Worm (Caenorhabditis elegans) whole organism, young adult: ENCODE measurements around the gene ZK643.2.

ENCODE experiments used
- B0261.1 ChIP-seq: sonication (generic microtip); optimal IDR thresholded peaks from 2 replicates; lab custom pipeline; 2016; ENCODE audit warnings: mild to moderate bottlenecking, missing genetic modification characterization, moderate library complexity, missing compliant biosample characterization
- B0336.3 ChIP-seq: fragments of 200-800 bp; sonication (Bioruptor generic); IDR thresholded peaks from 2 replicates; pipeline ENCODE4 v1.3.6; 2022; ENCODE audit warnings: missing genetic modification characterization, missing compliant biosample characterization
- C06A6.2 ChIP-seq: fragments of 200-800 bp; sonication (Bioruptor generic); conservative IDR thresholded peaks from 2 replicates; pipeline ENCODE4 v1.3.6; 2022; ENCODE audit warnings: missing genetic modification characterization, missing compliant biosample characterization
- D2030.7 ChIP-seq: fragments of 200-800 bp; sonication (Bioruptor generic); IDR thresholded peaks from 2 replicates; pipeline ENCODE4 v1.3.6; 2022; ENCODE audit warnings: missing genetic modification reagents, missing genetic modification characterization, missing compliant biosample characterization
- F23B12.7 ChIP-seq: sonication (generic microtip); optimal IDR thresholded peaks from 2 replicates; lab custom pipeline; 2017; ENCODE audit warnings: missing genetic modification characterization, mild to moderate bottlenecking, missing compliant biosample characterization, antibody characterized with exemption, moderate library complexity; ENCODE audit not compliant: insufficient read depth
- F33H1.4 ChIP-seq: fragments of 200-800 bp; sonication (Bioruptor generic); IDR thresholded peaks from 2 replicates; pipeline ENCODE4 v1.3.6; 2022; ENCODE audit warnings: missing genetic modification reagents, missing genetic modification characterization, missing compliant biosample characterization
- F39B2.1 ChIP-seq: fragments of 200-800 bp; sonication (Bioruptor generic); IDR thresholded peaks from 2 replicates; pipeline ENCODE4 v1.3.6; 2022; ENCODE audit warnings: missing genetic modification reagents, missing genetic modification characterization, missing compliant biosample characterization
- F49E8.2 ChIP-seq: sonication (generic microtip); optimal IDR thresholded peaks from 3 replicates; lab custom pipeline; 2017; ENCODE audit warnings: missing genetic modification characterization, mild to moderate bottlenecking, missing compliant biosample characterization, antibody characterized with exemption, moderate library complexity; ENCODE audit not compliant: insufficient read depth
- K12H6.12 ChIP-seq: fragments of 200-800 bp; sonication (Bioruptor generic); optimal IDR thresholded peaks from 2 replicates; lab custom pipeline; 2018; ENCODE audit warnings: mild to moderate bottlenecking, missing genetic modification characterization, missing compliant biosample characterization
- Y56A3A.18 ChIP-seq: fragments of 200-800 bp; sonication (Bioruptor generic); IDR thresholded peaks from 2 replicates; pipeline ENCODE4 v1.3.6; 2022; ENCODE audit warnings: missing genetic modification reagents, missing genetic modification characterization, missing compliant biosample characterization
- ZK185.1 ChIP-seq: sonication (generic microtip); optimal IDR thresholded peaks from 2 replicates; lab custom pipeline; 2016; ENCODE audit warnings: mild to moderate bottlenecking, missing genetic modification characterization, missing compliant biosample characterization; ENCODE audit not compliant: poor library complexity, severe bottlenecking
- aptf-3 ChIP-seq: fragments of 200-800 bp; sonication (Bioruptor generic); IDR thresholded peaks from 2 replicates; pipeline ENCODE4 v1.3.6; 2022; ENCODE audit warnings: missing genetic modification characterization, missing compliant biosample characterization
- cebp-1 ChIP-seq, 2 experiments: fragments of 200-800 bp in 1 of 2; sonication (Bioruptor generic) in 1 of 2; sonication (generic microtip) in 1 of 2; IDR thresholded peaks in 1 of 2; optimal IDR thresholded peaks in 1 of 2; 2 replicates each; pipeline versions ENCODE4 v1.3.6 to Lab custom; 2017 to 2022; ENCODE audit warnings: missing compliant biosample characterization in 2 of 2, missing genetic modification characterization in 2 of 2, mild to moderate bottlenecking in 1 of 2, missing genetic modification reagents in 1 of 2, moderate library complexity in 1 of 2
- ceh-100 ChIP-seq: fragments of 200-800 bp; sonication (Bioruptor generic); IDR thresholded peaks from 2 replicates; pipeline ENCODE4 v1.3.6; 2022; ENCODE audit warnings: missing genetic modification reagents, missing genetic modification characterization, missing compliant biosample characterization
- ceh-27 ChIP-seq: fragments of 200-800 bp; sonication (Bioruptor generic); optimal IDR thresholded peaks from 2 replicates; lab custom pipeline; 2018; ENCODE audit warnings: mild to moderate bottlenecking, missing genetic modification characterization, moderate library complexity, missing compliant biosample characterization
- ceh-40 ChIP-seq: fragments of 200-800 bp; sonication (Bioruptor generic); IDR thresholded peaks from 2 replicates; pipeline ENCODE4 v1.3.6; 2022; ENCODE audit warnings: missing genetic modification characterization, missing compliant biosample characterization
- ceh-58 ChIP-seq: fragments of 200-800 bp; sonication (Bioruptor generic); IDR thresholded peaks from 2 replicates; pipeline ENCODE4 v1.3.6; 2022; ENCODE audit warnings: missing genetic modification characterization, missing compliant biosample characterization
- chd-7 ChIP-seq: sonication (generic microtip); optimal IDR thresholded peaks from 2 replicates; lab custom pipeline; 2016; ENCODE audit warnings: mild to moderate bottlenecking, missing genetic modification characterization, moderate library complexity, missing compliant biosample characterization
- dox-1 ChIP-seq: fragments of 200-800 bp; sonication (Bioruptor generic); IDR thresholded peaks from 2 replicates; pipeline ENCODE4 v1.3.6; 2022; ENCODE audit warnings: missing genetic modification reagents, missing genetic modification characterization, missing compliant biosample characterization
- efl-1 ChIP-seq: fragments of 150-350 bp; optimal IDR thresholded peaks from 2 replicates; lab custom pipeline; 2014; ENCODE audit warnings: missing biosample characterization, missing genetic modification reagents, missing genetic modification characterization
- egrh-3 ChIP-seq: fragments of 200-800 bp; sonication (Bioruptor generic); IDR thresholded peaks from 2 replicates; pipeline ENCODE4 v1.3.6; 2022; ENCODE audit warnings: missing genetic modification reagents, missing genetic modification characterization, missing compliant biosample characterization
- lag-1 ChIP-seq: fragments of 200-800 bp; sonication (Bioruptor generic); IDR thresholded peaks from 2 replicates; pipeline ENCODE4 v1.3.6; 2022; ENCODE audit warnings: missing genetic modification reagents, missing genetic modification characterization, missing compliant biosample characterization
- let-526 ChIP-seq: fragments of 200-800 bp; sonication (Bioruptor generic); IDR thresholded peaks from 2 replicates; pipeline ENCODE4 v1.3.6; 2022; ENCODE audit warnings: missing genetic modification reagents, missing genetic modification characterization, missing compliant biosample characterization
- lin-40 ChIP-seq: sonication (generic microtip); optimal IDR thresholded peaks from 2 replicates; lab custom pipeline; 2016; ENCODE audit warnings: missing genetic modification characterization, mild to moderate bottlenecking, missing compliant biosample characterization, missing genotype, missing genetic modification reagents
- lin-54 ChIP-seq: fragments of 200-800 bp; sonication (Bioruptor generic); optimal IDR thresholded peaks from 2 replicates; lab custom pipeline; 2018; ENCODE audit warnings: mild to moderate bottlenecking, missing genetic modification characterization, missing compliant biosample characterization
- madf-3 ChIP-seq: fragments of 200-800 bp; sonication (Bioruptor generic); IDR thresholded peaks from 2 replicates; pipeline ENCODE4 v1.3.6; 2022; ENCODE audit warnings: missing genetic modification reagents, missing genetic modification characterization, missing compliant biosample characterization
- madf-6 ChIP-seq: fragments of 200-800 bp; sonication (Bioruptor generic); IDR thresholded peaks from 2 replicates; pipeline ENCODE4 v1.3.6; 2022; ENCODE audit warnings: missing genetic modification reagents, missing genetic modification characterization, missing compliant biosample characterization
- mcd-1 ChIP-seq: fragments of 200-800 bp; sonication (Bioruptor generic); IDR thresholded peaks from 2 replicates; pipeline ENCODE4 v1.3.6; 2022; ENCODE audit warnings: missing genetic modification reagents, missing genetic modification characterization, missing compliant biosample characterization
- nfya-2 ChIP-seq: fragments of 200-800 bp; sonication (Bioruptor generic); IDR thresholded peaks from 2 replicates; pipeline ENCODE4 v1.3.6; 2022; ENCODE audit warnings: missing genetic modification reagents, missing genetic modification characterization, missing compliant biosample characterization
- nhr-120 ChIP-seq: fragments of 200-800 bp; sonication (Bioruptor generic); IDR thresholded peaks from 2 replicates; pipeline ENCODE4 v1.3.6; 2022; ENCODE audit warnings: missing genetic modification characterization, missing compliant biosample characterization
- nhr-179 ChIP-seq: sonication (generic microtip); optimal IDR thresholded peaks from 2 replicates; lab custom pipeline; 2016; ENCODE audit warnings: mild to moderate bottlenecking, missing genetic modification characterization, missing compliant biosample characterization
- nhr-80 ChIP-seq: sonication (generic microtip); optimal IDR thresholded peaks from 2 replicates; lab custom pipeline; 2016; ENCODE audit warnings: missing genetic modification characterization, missing compliant biosample characterization
- snpc-1.1 ChIP-seq: sonication (generic microtip); optimal IDR thresholded peaks from 2 replicates; lab custom pipeline; 2017; ENCODE audit warnings: missing genetic modification characterization, mild to moderate bottlenecking, missing compliant biosample characterization, antibody characterized with exemption, moderate library complexity, missing genotype, missing genetic modification reagents; ENCODE audit not compliant: insufficient read depth
- snpc-1.3 ChIP-seq: sonication (generic microtip); optimal IDR thresholded peaks from 2 replicates; lab custom pipeline; 2017; ENCODE audit warnings: missing genetic modification characterization, mild to moderate bottlenecking, missing compliant biosample characterization, antibody characterized with exemption, moderate library complexity, missing genotype, missing genetic modification reagents; ENCODE audit not compliant: insufficient read depth
- tbp1 ChIP-seq: fragments of 200-800 bp; sonication (Bioruptor generic); optimal IDR thresholded peaks from 2 replicates; lab custom pipeline; 2018; ENCODE audit warnings: mild to moderate bottlenecking, missing genetic modification characterization, missing compliant biosample characterization
- unc-130 ChIP-seq: sonication (generic microtip); optimal IDR thresholded peaks from 2 replicates; lab custom pipeline; 2016; ENCODE audit warnings: missing genetic modification reagents, missing genetic modification characterization, missing compliant biosample characterization
- unc-62 ChIP-seq: fragments of 150-350 bp; optimal IDR thresholded peaks from 2 replicates; lab custom pipeline; 2014; ENCODE audit warnings: missing biosample characterization, missing genetic modification reagents, missing genetic modification characterization
- zfh-2 ChIP-seq: fragments of 200-800 bp; sonication (Bioruptor generic); conservative IDR thresholded peaks from 2 replicates; pipeline ENCODE4 v1.3.6; 2022; ENCODE audit warnings: missing genetic modification reagents, missing genetic modification characterization, missing compliant biosample characterization
- ztf-22 ChIP-seq: fragments of 200-800 bp; sonication (Bioruptor generic); optimal IDR thresholded peaks from 2 replicates; lab custom pipeline; 2018; ENCODE audit warnings: mild to moderate bottlenecking, missing genetic modification characterization, moderate library complexity, missing compliant biosample characterization
- ztf-26 ChIP-seq: sonication (generic microtip); optimal IDR thresholded peaks from 2 replicates; lab custom pipeline; 2017; ENCODE audit warnings: missing genetic modification characterization, missing compliant biosample characterization
- ztf-3 ChIP-seq: fragments of 200-800 bp; sonication (Bioruptor generic); optimal IDR thresholded peaks from 2 replicates; lab custom pipeline; 2018; ENCODE audit warnings: mild to moderate bottlenecking, missing genetic modification characterization, missing compliant biosample characterization

Gene ZK643.2

ce11 chrIII:8971255-8972020 lies 15.1 kb downstream of the ZK643.2 start, which contains the start of the genes eif-3.D and R08D7.4 (continued):
- TF ChIP-seq ztf-26 (tag; lab: Kevin White, UChicago): no peak
- TF ChIP-seq lin-40 (tag; lab: Kevin White, UChicago): peak; percentile 38
- no peak for TF ChIP-seq B0261.1 (tag; lab: Kevin White, UChicago)
- TF ChIP-seq nhr-80 (tag; lab: Kevin White, UChicago): peak; percentile 29
- TF ChIP-seq snpc-1.1: no peak
- TF ChIP-seq snpc-1.3 (tag; lab: Kevin White, UChicago): peak; percentile 33
- TF ChIP-seq efl-1 (GFP tag; lab: Kevin White, UChicago): peak; percentile 3
- no peak for TF ChIP-seq chd-7 (tag; lab: Kevin White, UChicago)
- peak; percentile 30 for TF ChIP-seq F23B12.7 (tag; lab: Kevin White, UChicago)
- TF ChIP-seq F33H1.4 (GFP tag; lab: Robert Waterston, UW): peak; percentile 48
- TF ChIP-seq ceh-58 (GFP tag; lab: Robert Waterston, UW): no peak
- TF ChIP-seq F49E8.2 (tag; lab: Kevin White, UChicago): peak; percentile 6
- TF ChIP-seq mcd-1 (GFP tag; lab: Robert Waterston, UW): peak; percentile 42
- no peak for TF ChIP-seq cebp-1 (GFP tag; IDR thresholded peaks at IDR 0.05; lab: Robert Waterston, UW)
- peak; percentile 51 for TF ChIP-seq cebp-1 (tag; optimal IDR thresholded peaks at IDR 0.05; lab: Kevin White, UChicago)
- TF ChIP-seq unc-130 (GFP tag; lab: Kevin White, UChicago): no peak
- TF ChIP-seq D2030.7 (GFP tag; lab: Robert Waterston, UW): peak; percentile 25; the same call in 1 of the 2 replicates
- TF ChIP-seq ceh-100: no peak
- TF ChIP-seq madf-6 (GFP tag; lab: Robert Waterston, UW): peak; percentile 38; the same call in 1 of the 2 replicates
- peak; percentile 70 for TF ChIP-seq dox-1
- TF ChIP-seq ceh-27 (GFP tag; lab: Kevin White, UChicago): peak; percentile 35
- TF ChIP-seq, all 124 proteins: peak for 24

DNA sequence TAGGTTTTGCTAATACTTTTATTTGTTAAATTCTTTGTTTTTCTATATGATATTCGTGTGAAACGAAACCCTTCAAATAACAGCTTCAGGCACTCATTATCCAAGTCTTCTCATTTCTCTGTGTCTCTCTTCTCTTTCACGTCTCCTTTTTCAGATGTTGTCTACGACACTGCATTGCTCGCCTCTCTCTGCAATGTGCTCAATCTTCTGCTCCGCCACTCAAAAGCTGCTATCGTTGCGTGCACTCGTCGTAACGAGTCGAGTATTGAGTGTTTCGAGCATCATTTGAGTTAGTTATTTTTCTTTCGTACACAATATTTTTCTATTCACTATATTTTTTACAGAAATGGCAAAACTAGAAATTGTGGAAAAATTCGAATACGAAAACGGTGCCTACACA lies 16.8 kb downstream of the ZK643.2 start:
- TF ChIP-seq tbp1 (no peak), ceh-27 (GFP tag; lab: Kevin White, UChicago) (peak; percentile 55)

DNA sequence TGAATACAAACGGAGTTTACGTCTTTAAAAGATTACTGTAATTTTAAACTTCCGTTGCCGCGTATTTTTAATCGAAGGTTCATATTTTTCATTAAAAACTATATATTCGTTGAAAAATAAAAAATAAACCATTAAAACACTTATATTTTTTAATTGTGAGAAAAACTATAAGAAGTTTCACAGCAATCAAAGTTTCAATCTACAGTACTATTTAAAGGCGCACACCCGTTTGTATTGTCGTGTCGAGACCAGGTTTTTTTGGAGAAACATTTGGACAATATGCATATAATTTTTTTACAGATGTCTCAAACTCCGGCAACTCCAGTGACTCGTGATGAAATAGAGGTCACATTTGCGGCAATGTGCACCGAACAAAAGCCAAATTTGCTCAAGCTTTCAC lies 17.5 kb downstream of the ZK643.2 start, which contains the start of gene R08D7.5:
TSS of gene R08D7.5 (plus strand) at position 301 of the 400 bp plus-strand sequence.
- TF ChIP-seq snpc-1.3 (tag; lab: Kevin White, UChicago) (no peak), lin-54 (GFP tag; lab: Kevin White, UChicago) (no peak), egrh-3 (GFP tag; lab: Robert Waterston, UW) (no peak), K12H6.12 (tag; lab: Kevin White, UChicago) (no peak), ztf-3 (GFP tag; lab: Kevin White, UChicago) (no peak), B0336.3 (GFP tag; lab: Robert Waterston, UW) (no peak), madf-3 (GFP tag; lab: Robert Waterston, UW) (no peak), ceh-40 (no peak), F39B2.1 (no peak)

DNA sequence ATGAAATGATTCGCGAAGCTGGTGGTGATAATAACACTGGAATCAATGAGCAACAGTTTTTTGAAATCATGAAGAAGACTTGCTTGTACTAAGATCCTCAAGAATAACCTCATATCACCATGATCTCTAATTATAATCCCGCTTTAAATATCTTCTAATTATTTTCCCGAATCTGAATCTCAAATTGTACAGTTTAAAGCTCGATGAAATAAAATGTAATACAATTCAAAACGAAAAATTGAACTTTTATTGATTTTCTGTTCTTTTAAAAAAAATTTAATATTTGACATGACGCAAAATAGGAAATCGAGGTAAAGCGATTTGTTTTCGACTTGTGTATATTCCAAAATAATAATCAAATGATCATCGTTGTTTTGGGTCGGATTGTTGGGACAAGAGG lies 18.5 kb downstream of the ZK643.2 start:
- TF ChIP-seq nhr-120 (GFP tag; lab: Robert Waterston, UW): 0 out of 2 replicates have a peak, but pooled peaks have one; percentile 26
- TF ChIP-seq ZK185.1 (tag; lab: Kevin White, UChicago): no peak
- no peak for TF ChIP-seq let-526 (GFP tag; lab: Robert Waterston, UW)
- TF ChIP-seq egrh-3 (GFP tag; lab: Robert Waterston, UW): no peak
- TF ChIP-seq aptf-3 (GFP tag; lab: Robert Waterston, UW): no peak
- no peak for TF ChIP-seq ztf-22 (GFP tag; lab: Kevin White, UChicago)
- TF ChIP-seq madf-3 (GFP tag; lab: Robert Waterston, UW): peak; percentile 81; the same call in 1 of the 2 replicates
- no peak for TF ChIP-seq zfh-2 (GFP tag; lab: Robert Waterston, UW)
- no peak for TF ChIP-seq lag-1
- TF ChIP-seq nhr-179 (tag; lab: Kevin White, UChicago): no peak
- peak; percentile 45; the same call in 1 of the 2 replicates for TF ChIP-seq Y56A3A.18 (GFP tag; lab: Robert Waterston, UW)
- no peak for TF ChIP-seq nfya-2 (GFP tag; lab: Robert Waterston, UW)
- no peak for TF ChIP-seq unc-62 (GFP tag; lab: Kevin White, UChicago)
- no peak for TF ChIP-seq unc-130 (GFP tag; lab: Kevin White, UChicago)
- TF ChIP-seq C06A6.2 (GFP tag; lab: Robert Waterston, UW): no peak
- peak; percentile 41 for TF ChIP-seq ztf-26 (tag; lab: Kevin White, UChicago)
